Fruit fly (Drosophila melanogaster): ENCODE data around the gene CG5676.
A peak's percentile ranks its signal among the peaks of the same experiment; 100 is the strongest.

The CG5676 gene

dm6 chr2L:10292066-10292560, 36.4 kb upstream of the CG5676 start, which contains the start of gene Ufd4 (continued):
- peak; percentile 45 for TF ChIP-seq CG7271 (tag; optimal IDR thresholded peaks at IDR 0.05)
- no peak for TF ChIP-seq CG12071 (GFP tag; optimal IDR thresholded peaks at IDR 0.05)
- TF ChIP-seq CG13894 (tag; optimal IDR thresholded peaks at IDR 0.05): no peak
- TF ChIP-seq sug (tag; optimal IDR thresholded peaks at IDR 0.05): no peak
- no peak for TF ChIP-seq CG9727 (GFP tag; optimal IDR thresholded peaks at IDR 0.05)
- TF ChIP-seq dmrt99B (tag; optimal IDR thresholded peaks at IDR 0.05): no peak
- no peak for TF ChIP-seq jing (GFP tag; optimal IDR thresholded peaks at IDR 0.05)
- peak; percentile 37 for TF ChIP-seq CG5245 (GFP tag; optimal IDR thresholded peaks at IDR 0.05)
- no peak for TF ChIP-seq lilli (GFP tag; optimal IDR thresholded peaks at IDR 0.05)
- no peak for TF ChIP-seq nom (GFP tag; optimal IDR thresholded peaks at IDR 0.05)
- TF ChIP-seq sim (GFP tag; IDR thresholded peaks at IDR 0.05): peak; percentile 54; the same call in 1 of the 2 replicates
- no peak for TF ChIP-seq grau (tag; optimal IDR thresholded peaks at IDR 0.05)
- no peak for TF ChIP-seq Vsx1 (GFP tag; optimal IDR thresholded peaks at IDR 0.05)
- TF ChIP-seq CG14014 (GFP tag; IDR thresholded peaks at IDR 0.05): peak; percentile 75; the same call in 1 of the 2 replicates
- peak; percentile 40 for TF ChIP-seq her (GFP tag; optimal IDR thresholded peaks at IDR 0.05)
- TF ChIP-seq crol (GFP tag; IDR thresholded peaks at IDR 0.05): no peak
- no peak for TF ChIP-seq CG14965 (GFP tag; optimal IDR thresholded peaks at IDR 0.05; ENCODE audit: borderline replicate concordance)
- peak; percentile 79 for TF ChIP-seq CG12659 (GFP tag; optimal IDR thresholded peaks at IDR 0.05)
- TF ChIP-seq Eip74EF (GFP tag; optimal IDR thresholded peaks at IDR 0.05): no peak
- no peak for TF ChIP-seq CG2875 (GFP tag; optimal IDR thresholded peaks at IDR 0.05)
- no peak for TF ChIP-seq sd (tag; optimal IDR thresholded peaks at IDR 0.05)
- peak; percentile 6 for TF ChIP-seq CG13123 (GFP tag; optimal IDR thresholded peaks at IDR 0.05)
- no peak for TF ChIP-seq TFAM (GFP tag; optimal IDR thresholded peaks at IDR 0.05)
- no peak for TF ChIP-seq br (optimal IDR thresholded peaks at IDR 0.05)
- peak; percentile 42 for TF ChIP-seq CHES-1-like (GFP tag; optimal IDR thresholded peaks at IDR 0.05)
- TF ChIP-seq bowl (GFP tag; IDR thresholded peaks at IDR 0.05): no peak
- no peak for TF ChIP-seq gt (GFP tag; IDR thresholded peaks at IDR 0.05)
- TF ChIP-seq Xrp1 (GFP tag; IDR thresholded peaks at IDR 0.05): peak; percentile 79
- peak; percentile 64 for TF ChIP-seq CG10979 (tag; optimal IDR thresholded peaks at IDR 0.05)
- no peak for TF ChIP-seq HHEX (GFP tag; optimal IDR thresholded peaks at IDR 0.05)
- no peak; the same call in 2 of the 3 replicates for TF ChIP-seq so (GFP tag; IDR thresholded peaks at IDR 0.05)
- TF ChIP-seq cad (GFP tag; optimal IDR thresholded peaks at IDR 0.05): no peak
- no peak for TF ChIP-seq Jarid2 (GFP tag; optimal IDR thresholded peaks at IDR 0.05)
- TF ChIP-seq CG13287 (GFP tag; IDR thresholded peaks at IDR 0.05; ENCODE audit: partially characterized antibody): peak; percentile 60; the same call in 1 of the 2 replicates
- TF ChIP-seq CG2678 (tag; optimal IDR thresholded peaks at IDR 0.05): no peak
- no peak for TF ChIP-seq inv (GFP tag; IDR thresholded peaks at IDR 0.05; ENCODE audit: partially characterized antibody)
- no peak for TF ChIP-seq twi (tag; optimal IDR thresholded peaks at IDR 0.05)
- peak; percentile 47; the same call in 1 of the 3 replicates for TF ChIP-seq Aef1 (GFP tag; IDR thresholded peaks at IDR 0.05)
- no peak for TF ChIP-seq dan (GFP tag; IDR thresholded peaks at IDR 0.05)
- TF ChIP-seq CG16779 (GFP tag; IDR thresholded peaks at IDR 0.05): no peak
- no peak for TF ChIP-seq al (GFP tag; IDR thresholded peaks at IDR 0.05)
- peak; percentile 81 for TF ChIP-seq Dref (GFP tag; IDR thresholded peaks at IDR 0.05)
- TF ChIP-seq odd (GFP tag; optimal IDR thresholded peaks at IDR 0.05): no peak
- peak; percentile 30 for TF ChIP-seq Hr3 (GFP tag; optimal IDR thresholded peaks at IDR 0.05)
- TF ChIP-seq Kr (GFP tag; optimal IDR thresholded peaks at IDR 0.05): no peak
- no peak for TF ChIP-seq hth (optimal IDR thresholded peaks at IDR 0.05)
- TF ChIP-seq ato (GFP tag; IDR thresholded peaks at IDR 0.05; ENCODE audit: partially characterized antibody): no peak; the same call in 1 of the 2 replicates
- TF ChIP-seq CG2889 (GFP tag; IDR thresholded peaks at IDR 0.05): no peak
- no peak for TF ChIP-seq sna (GFP tag; IDR thresholded peaks at IDR 0.05; ENCODE audit: partially characterized antibody)
- TF ChIP-seq stwl (tag; optimal IDR thresholded peaks at IDR 0.05): peak; percentile 75
- TF ChIP-seq CG1233 (GFP tag; optimal IDR thresholded peaks at IDR 0.05): peak; percentile 46

Measured in whole organism, embryonic.